Worm (Caenorhabditis elegans) whole organism, mixed stage, embryonic: Measurements from ENCODE around the gene srt-39.

Experiments used
- ceh-83 ChIP-seq: fragments of 200-800 bp; sonication (Bioruptor generic); optimal IDR thresholded peaks from 2 replicates; lab custom pipeline; 2018; ENCODE audit warnings: mild to moderate bottlenecking, missing genetic modification characterization, missing compliant biosample characterization
- ces-1 ChIP-seq: fragments of 150-350 bp; optimal IDR thresholded peaks from 2 replicates; lab custom pipeline; 2014; ENCODE audit warnings: missing biosample characterization, missing genetic modification reagents, missing genetic modification characterization
- elt-3 ChIP-seq: fragments of 150-350 bp; optimal IDR thresholded peaks from 2 replicates; lab custom pipeline; 2014; ENCODE audit warnings: missing biosample characterization, missing genetic modification characterization
- mab-5 ChIP-seq: fragments of 150-350 bp; optimal IDR thresholded peaks from 2 replicates; lab custom pipeline; 2014; ENCODE audit warnings: missing biosample characterization, missing genetic modification characterization
- tbx-8 ChIP-seq: fragments of 200-800 bp; sonication (Bioruptor generic); optimal IDR thresholded peaks from 2 replicates; lab custom pipeline; 2018; ENCODE audit warnings: mild to moderate bottlenecking, missing genetic modification characterization, moderate library complexity, missing compliant biosample characterization

Gene srt-39

ce11 chrV:12534941-12535340 lies 50.3 kb downstream of the srt-39 start:
- no peak for TF ChIP-seq elt-3 (tag; lab: Kevin White, UChicago)
- no peak for TF ChIP-seq tbx-8
- TF ChIP-seq ces-1 (GFP tag; lab: Kevin White, UChicago) = no peak
- TF ChIP-seq ceh-83 (GFP tag; lab: Kevin White, UChicago) = no peak
- no peak for TF ChIP-seq mab-5 (tag; lab: Kevin White, UChicago)
